Worm (Caenorhabditis elegans): ENCODE measurements around the gene col-115.

- TF ChIP-seq fos-1 (tag; optimal IDR thresholded peaks at IDR 0.05) (no peak), unc-62 (GFP tag; optimal IDR thresholded peaks at IDR 0.05) (no peak), aly-2 (tag; optimal IDR thresholded peaks at IDR 0.05) (no peak), lin-13 (GFP tag; optimal IDR thresholded peaks at IDR 0.05) (no peak), tlp-1 (tag; optimal IDR thresholded peaks at IDR 0.05) (no peak), mab-9 (GFP tag; IDR thresholded peaks at IDR 0.05) (no peak), nhr-237 (tag; optimal IDR thresholded peaks at IDR 0.05) (no peak), lin-15B (tag; optimal IDR thresholded peaks at IDR 0.05) (no peak), dsc-1 (tag; optimal IDR thresholded peaks at IDR 0.05) (no peak)
These were observed 31.0 kb upstream of the col-115 start, which contains the start of gene frpr-10 for ce11 chrIV:7957504-7957903.
